Worm (Caenorhabditis elegans) whole organism, L1 larva: ENCODE data around the gene cyn-2.

Source experiments
- C04F5.9 ChIP-seq: sonication (generic microtip); optimal IDR thresholded peaks from 2 replicates; lab custom pipeline; 2016; ENCODE audit warnings: missing genetic modification characterization, missing compliant biosample characterization
- C16A3.4 ChIP-seq: fragments of 150-350 bp; optimal IDR thresholded peaks from 2 replicates; lab custom pipeline; 2014; ENCODE audit warnings: missing biosample characterization, missing genetic modification characterization
- F16B12.6 ChIP-seq: fragments of 150-350 bp; optimal IDR thresholded peaks from 2 replicates; lab custom pipeline; 2014; ENCODE audit warnings: missing biosample characterization, missing genetic modification characterization
- aha-1 ChIP-seq: fragments of 150-350 bp; optimal IDR thresholded peaks from 2 replicates; lab custom pipeline; 2014; ENCODE audit warnings: missing biosample characterization, missing genetic modification characterization
- alr-1 ChIP-seq: fragments of 200-800 bp; sonication (Bioruptor generic); optimal IDR thresholded peaks from 2 replicates; lab custom pipeline; 2018; ENCODE audit warnings: borderline replicate concordance, mild to moderate bottlenecking, missing genetic modification characterization, missing compliant biosample characterization
- ama-1 ChIP-seq: fragments of 150-350 bp; optimal IDR thresholded peaks from 2 replicates; lab custom pipeline; 2014
- blmp-1 ChIP-seq: fragments of 150-350 bp; optimal IDR thresholded peaks from 2 replicates; lab custom pipeline; 2014; ENCODE audit warnings: missing biosample characterization, missing genetic modification characterization
- ceh-8 ChIP-seq: fragments of 200-800 bp; sonication (Bioruptor generic); optimal IDR thresholded peaks from 2 replicates; lab custom pipeline; 2018; ENCODE audit warnings: mild to moderate bottlenecking, missing genetic modification characterization, moderate library complexity, missing compliant biosample characterization
- ceh-82 ChIP-seq, 3 experiments: fragments of 150-350 bp in 1 of 3; sonication (generic microtip) in 2 of 3; optimal IDR thresholded peaks; 2 replicates each; lab custom pipeline; 2014 to 2017; ENCODE audit warnings: missing biosample characterization in 3 of 3, missing genetic modification characterization in 3 of 3
- ces-1 ChIP-seq: fragments of 150-350 bp; optimal IDR thresholded peaks from 2 replicates; lab custom pipeline; 2014; ENCODE audit warnings: missing biosample characterization, missing genetic modification reagents, missing genetic modification characterization
- dpl-1 ChIP-seq, 3 experiments: fragments of 150-350 bp in 2 of 3; sonication (generic microtip) in 1 of 3; optimal IDR thresholded peaks; 2 replicates each; lab custom pipeline; 2014 to 2017; ENCODE audit warnings: missing biosample characterization in 3 of 3, missing genetic modification characterization in 3 of 3, missing genetic modification reagents in 3 of 3
- dsc-1 ChIP-seq: sonication (generic microtip); optimal IDR thresholded peaks from 2 replicates; lab custom pipeline; 2016; ENCODE audit warnings: mild to moderate bottlenecking, missing genetic modification characterization, missing compliant biosample characterization
- efl-1 ChIP-seq, 4 experiments: fragments of 150-350 bp; optimal IDR thresholded peaks in 3 of 4; peaks in 1 of 4; 1 replicate in 1 of 4; 2 replicates in 3 of 4; lab custom pipeline; 2014; ENCODE audit warnings: missing biosample characterization in 2 of 4, missing genetic modification characterization in 2 of 4, missing genetic modification reagents in 2 of 4
- egl-27 ChIP-seq, 2 experiments: fragments of 150-350 bp in 1 of 2; sonication (generic microtip); optimal IDR thresholded peaks; 3 replicates each; lab custom pipeline; 2017 to 2018; ENCODE audit warnings: missing biosample characterization in 2 of 2, missing genetic modification characterization in 2 of 2, missing genetic modification reagents in 2 of 2
- elt-2 ChIP-seq: sonication (generic microtip); optimal IDR thresholded peaks from 2 replicates; lab custom pipeline; 2016; ENCODE audit warnings: missing genetic modification characterization, mild to moderate bottlenecking, inconsistent platforms, missing compliant biosample characterization, missing genetic modification reagents
- elt-3 ChIP-seq, 6 experiments: fragments of 150-350 bp in 1 of 6; sonication (generic microtip); optimal IDR thresholded peaks; 2 replicates each; lab custom pipeline; 2017 to 2018; ENCODE audit warnings: missing biosample characterization in 6 of 6, missing genetic modification characterization in 6 of 6, inconsistent platforms in 1 of 6
- hlh-4 ChIP-seq: sonication (generic microtip); optimal IDR thresholded peaks from 2 replicates; lab custom pipeline; 2016; ENCODE audit warnings: mild to moderate bottlenecking, missing genetic modification characterization, missing compliant biosample characterization
- isw-1 ChIP-seq: fragments of 200-800 bp; sonication (Bioruptor generic); IDR thresholded peaks from 2 replicates; pipeline ENCODE4 v1.3.6; 2022; ENCODE audit warnings: missing genetic modification characterization, missing compliant biosample characterization
- jun-1 ChIP-seq: fragments of 150-350 bp; optimal IDR thresholded peaks from 2 replicates; lab custom pipeline; 2014; ENCODE audit warnings: missing biosample characterization, missing genetic modification reagents, missing genetic modification characterization
- lin-14 ChIP-seq: fragments of 200-800 bp; sonication (Bioruptor generic); optimal IDR thresholded peaks from 2 replicates; lab custom pipeline; 2018; ENCODE audit warnings: mild to moderate bottlenecking, missing genetic modification characterization, moderate library complexity, missing compliant biosample characterization
- lin-15B ChIP-seq: fragments of 150-350 bp; sonication (generic microtip); optimal IDR thresholded peaks from 3 replicates; lab custom pipeline; 2014; ENCODE audit warnings: missing biosample characterization, missing genetic modification characterization
- lin-35 ChIP-seq, 2 experiments: fragments of 150-350 bp; optimal IDR thresholded peaks; 2 replicates each; lab custom pipeline; 2014; ENCODE audit warnings: missing biosample characterization in 2 of 2, missing genetic modification characterization in 2 of 2, missing genetic modification reagents in 2 of 2
- lir-3 ChIP-seq: sonication (generic microtip); optimal IDR thresholded peaks from 2 replicates; lab custom pipeline; 2016; ENCODE audit warnings: mild to moderate bottlenecking, missing genetic modification characterization, moderate library complexity, missing compliant biosample characterization; ENCODE audit not compliant: poor library complexity
- lsy-2 ChIP-seq, 2 experiments: fragments of 150-350 bp; optimal IDR thresholded peaks; 2 replicates each; lab custom pipeline; 2014; ENCODE audit warnings: missing biosample characterization in 2 of 2, missing genetic modification characterization in 2 of 2
- mdl-1 ChIP-seq, 2 experiments: fragments of 150-350 bp; optimal IDR thresholded peaks; 2 replicates each; lab custom pipeline; 2014 to 2017; ENCODE audit warnings: missing biosample characterization in 2 of 2, missing genetic modification characterization in 2 of 2, inconsistent platforms in 1 of 2
- mef-2 ChIP-seq: fragments of 150-350 bp; optimal IDR thresholded peaks from 2 replicates; lab custom pipeline; 2014; ENCODE audit warnings: missing biosample characterization, missing genetic modification characterization
- mep-1 ChIP-seq: fragments of 150-350 bp; optimal IDR thresholded peaks from 2 replicates; lab custom pipeline; 2014; ENCODE audit warnings: missing biosample characterization, missing genetic modification characterization
- nhr-12 ChIP-seq: sonication (generic microtip); optimal IDR thresholded peaks from 2 replicates; lab custom pipeline; 2017; ENCODE audit warnings: missing biosample characterization, missing genetic modification characterization
- nhr-20 ChIP-seq: sonication (generic microtip); optimal IDR thresholded peaks from 2 replicates; lab custom pipeline; 2016; ENCODE audit warnings: mild to moderate bottlenecking, missing genetic modification characterization, missing compliant biosample characterization
- nhr-237 ChIP-seq: fragments of 150-350 bp; optimal IDR thresholded peaks from 2 replicates; lab custom pipeline; 2014; ENCODE audit warnings: missing biosample characterization, missing genetic modification characterization
- nhr-47 ChIP-seq: sonication (generic microtip); optimal IDR thresholded peaks from 2 replicates; lab custom pipeline; 2016; ENCODE audit warnings: mild to moderate bottlenecking, missing genetic modification characterization, moderate library complexity, missing compliant biosample characterization
- nhr-71 ChIP-seq: sonication (generic microtip); optimal IDR thresholded peaks from 2 replicates; lab custom pipeline; 2016; ENCODE audit warnings: mild to moderate bottlenecking, missing genetic modification characterization, moderate library complexity, missing compliant biosample characterization
- nhr-76 ChIP-seq: sonication (generic microtip); optimal IDR thresholded peaks from 2 replicates; lab custom pipeline; 2017; ENCODE audit warnings: missing biosample characterization, missing genetic modification characterization
- nhr-77 ChIP-seq: fragments of 150-350 bp; optimal IDR thresholded peaks from 2 replicates; lab custom pipeline; 2014; ENCODE audit warnings: missing biosample characterization, missing genetic modification characterization
- nhr-84 ChIP-seq: sonication (generic microtip); optimal IDR thresholded peaks from 2 replicates; lab custom pipeline; 2017; ENCODE audit warnings: missing biosample characterization, missing genetic modification characterization
- nhr-85 ChIP-seq: sonication (generic microtip); peaks from one replicate; lab custom pipeline; 2016; ENCODE audit warnings: missing genetic modification characterization, inconsistent platforms, missing compliant biosample characterization
- nhr-90 ChIP-seq: sonication (generic microtip); optimal IDR thresholded peaks from 2 replicates; lab custom pipeline; 2016; ENCODE audit warnings: mild to moderate bottlenecking, missing genetic modification characterization, missing compliant biosample characterization; ENCODE audit not compliant: poor library complexity
- pax-3 ChIP-seq: fragments of 200-800 bp; sonication (Bioruptor generic); optimal IDR thresholded peaks from 2 replicates; lab custom pipeline; 2018; ENCODE audit warnings: mild to moderate bottlenecking, missing genetic modification characterization, moderate library complexity, missing compliant biosample characterization
- pqm-1 ChIP-seq: sonication (generic microtip); optimal IDR thresholded peaks from 3 replicates; lab custom pipeline; 2017; ENCODE audit warnings: missing biosample characterization, missing genetic modification characterization
- rnt-1 ChIP-seq: sonication (generic microtip); optimal IDR thresholded peaks from 2 replicates; lab custom pipeline; 2016; ENCODE audit warnings: mild to moderate bottlenecking, missing genetic modification characterization, moderate library complexity, missing compliant biosample characterization
- skn-1 ChIP-seq: fragments of 150-350 bp; optimal IDR thresholded peaks from 2 replicates; lab custom pipeline; 2014; ENCODE audit warnings: missing biosample characterization, missing genetic modification characterization
- snu-23 ChIP-seq: sonication (generic microtip); optimal IDR thresholded peaks from 2 replicates; lab custom pipeline; 2016; ENCODE audit warnings: missing genetic modification characterization, missing compliant biosample characterization
- swsn-7 ChIP-seq: sonication (generic microtip); optimal IDR thresholded peaks from 2 replicates; lab custom pipeline; 2016; ENCODE audit warnings: missing genetic modification characterization, missing compliant biosample characterization
- tbx-2 ChIP-seq: sonication (generic microtip); optimal IDR thresholded peaks from 2 replicates; lab custom pipeline; 2016; ENCODE audit warnings: missing genetic modification characterization, missing compliant biosample characterization
- unc-86 ChIP-seq: sonication (generic microtip); optimal IDR thresholded peaks from 2 replicates; lab custom pipeline; 2016; ENCODE audit warnings: missing genetic modification characterization, missing compliant biosample characterization
- zip-4 ChIP-seq: fragments of 200-800 bp; sonication (Bioruptor generic); optimal IDR thresholded peaks from 2 replicates; lab custom pipeline; 2018; ENCODE audit warnings: mild to moderate bottlenecking, missing genetic modification characterization, moderate library complexity, missing compliant biosample characterization
- ztf-11 ChIP-seq, 2 experiments: sonication (generic microtip); optimal IDR thresholded peaks; 2 replicates each; lab custom pipeline; 2016 to 2017; ENCODE audit warnings: missing genetic modification characterization in 2 of 2, missing biosample characterization in 1 of 2, missing compliant biosample characterization in 1 of 2
- ztf-4 ChIP-seq: fragments of 150-350 bp; optimal IDR thresholded peaks from 2 replicates; lab custom pipeline; 2014; ENCODE audit warnings: missing biosample characterization, missing genetic modification characterization

Gene cyn-2

DNA sequence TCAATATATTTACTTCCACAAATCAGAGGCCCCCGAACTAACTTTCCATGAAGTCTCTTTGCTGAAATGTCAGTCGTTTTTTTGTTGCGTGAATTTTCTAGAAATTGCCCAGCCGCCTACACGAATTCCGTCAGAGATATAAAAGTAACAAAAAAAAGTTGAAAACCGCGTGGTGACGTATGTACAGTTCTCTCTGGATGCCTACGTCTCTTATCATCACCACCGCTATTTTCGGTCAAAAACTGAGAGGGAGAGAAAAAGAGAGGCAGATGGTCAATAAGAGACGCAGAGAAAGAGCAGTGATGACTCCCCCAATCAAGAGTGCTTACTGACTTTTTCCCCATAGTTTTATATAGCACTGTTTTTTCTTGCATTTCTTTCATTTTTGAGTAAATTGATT lies 1.6 kb downstream of the cyn-2 start:
- TF ChIP-seq nhr-20 (tag; lab: Kevin White, UChicago) (peak; percentile 51), rnt-1 (tag; lab: Kevin White, UChicago) (peak; percentile 3), pax-3 (no peak), nhr-85 (tag; lab: Kevin White, UChicago) (peak; percentile 73), mdl-1 (tag; optimal IDR thresholded peaks at IDR 0.05; lab: Kevin White, UChicago) (peak in 1 of 2 experiments; percentile 68), lir-3 (tag; lab: Kevin White, UChicago) (no peak), snu-23 (GFP tag; lab: Kevin White, UChicago) (peak; percentile 58), jun-1 (peak; percentile 14), C04F5.9 (no peak), tbx-2 (tag; lab: Kevin White, UChicago) (peak; percentile 32), egl-27 (tag; optimal IDR thresholded peaks at IDR 0.05; lab: Kevin White, UChicago) (no peak), nhr-47 (tag; lab: Kevin White, UChicago) (peak; percentile 17), ceh-8 (GFP tag; lab: Kevin White, UChicago) (no peak), zip-4 (GFP tag; lab: Kevin White, UChicago) (no peak), nhr-71 (tag; lab: Kevin White, UChicago) (peak; percentile 59), ceh-82 (tag; optimal IDR thresholded peaks at IDR 0.05; lab: Kevin White, UChicago) (peak in 2 of 3 experiments; percentile 13 to 19), C16A3.4 (tag; lab: Kevin White, UChicago) (peak; percentile 22), F16B12.6 (tag; lab: Kevin White, UChicago) (no peak), skn-1 (tag; lab: Kevin White, UChicago) (peak; percentile 45), aha-1 (tag; lab: Kevin White, UChicago) (no peak), efl-1 (optimal IDR thresholded peaks at IDR 0.05; lab: Kevin White, UChicago) (peak; percentile 31 to 33), efl-1 (GFP tag; optimal IDR thresholded peaks at IDR 0.05 in 1 of 2; lab: Kevin White, UChicago) (peak in 1 of 2 experiments; percentile 80), mep-1 (tag; lab: Kevin White, UChicago) (peak; percentile 24), ces-1 (GFP tag; lab: Kevin White, UChicago) (no peak), lin-35 (GFP tag; optimal IDR thresholded peaks at IDR 0.05; lab: Kevin White, UChicago) (peak in 1 of 2 experiments; percentile 71), nhr-77 (tag; lab: Kevin White, UChicago) (peak; percentile 17), blmp-1 (peak; percentile 70), isw-1 (GFP tag; lab: Robert Waterston, UW) (no peak), lsy-2 (tag; optimal IDR thresholded peaks at IDR 0.05; lab: Kevin White, UChicago) (peak in 1 of 2 experiments; percentile 59), elt-2 (tag; lab: Kevin White, UChicago) (peak; percentile 54), swsn-7 (tag; lab: Kevin White, UChicago) (peak; percentile 26), elt-3 (tag; optimal IDR thresholded peaks at IDR 0.05; lab: Kevin White, UChicago) (peak in 2 of 6 experiments; percentile 34 to 53), nhr-90 (peak; percentile 42)
- TF ChIP-seq, all 84 proteins: peak for 22

- TF ChIP-seq efl-1 (optimal IDR thresholded peaks at IDR 0.05; lab: Kevin White, UChicago) (no peak), efl-1 (GFP tag; optimal IDR thresholded peaks at IDR 0.05 in 1 of 2; lab: Kevin White, UChicago) (peak in 1 of 2 experiments; percentile 35), blmp-1 (peak; percentile 99), hlh-4 (tag; lab: Kevin White, UChicago) (no peak), nhr-12 (tag; lab: Kevin White, UChicago) (no peak), nhr-237 (tag; lab: Kevin White, UChicago) (no peak), unc-86 (tag; lab: Kevin White, UChicago) (no peak), ztf-4 (tag; lab: Kevin White, UChicago) (no peak)
Measured at ce11 chrIII:13695588-13695987, 3.1 kb downstream of the cyn-2 start.

- no peak for TF ChIP-seq nhr-76
- TF ChIP-seq dsc-1 (tag; lab: Kevin White, UChicago) = peak; percentile 9
- TF ChIP-seq nhr-84 (tag; lab: Kevin White, UChicago) = no peak
- TF ChIP-seq rnt-1 (tag; lab: Kevin White, UChicago) = no peak
- TF ChIP-seq mef-2 (tag; lab: Kevin White, UChicago) = no peak
- peak in 1 of 3 experiments; percentile 0 for TF ChIP-seq dpl-1 (GFP tag; optimal IDR thresholded peaks at IDR 0.05; lab: Kevin White, UChicago)
- TF ChIP-seq blmp-1 = no peak
- TF ChIP-seq pqm-1 (tag; lab: Kevin White, UChicago) = no peak
- TF ChIP-seq tbx-2 (tag; lab: Kevin White, UChicago) = peak; percentile 29
- TF ChIP-seq nhr-12 (tag; lab: Kevin White, UChicago) = no peak
- peak; percentile 35 for TF ChIP-seq nhr-47 (tag; lab: Kevin White, UChicago)
- peak; percentile 36 for TF ChIP-seq nhr-71 (tag; lab: Kevin White, UChicago)
- peak; percentile 34 for TF ChIP-seq swsn-7 (tag; lab: Kevin White, UChicago)
- peak in 1 of 2 experiments; percentile 23 for TF ChIP-seq lsy-2 (tag; optimal IDR thresholded peaks at IDR 0.05; lab: Kevin White, UChicago)
- no peak for TF ChIP-seq mdl-1 (tag; optimal IDR thresholded peaks at IDR 0.05; lab: Kevin White, UChicago)
- no peak for TF ChIP-seq lin-15B (tag; lab: Kevin White, UChicago)
- no peak for TF ChIP-seq alr-1
- peak; percentile 82 for TF ChIP-seq lin-14 (GFP tag; lab: Kevin White, UChicago)
- no peak for TF ChIP-seq ama-1 (lab: Kevin White, UChicago)
- peak in 1 of 2 experiments; percentile 16 for TF ChIP-seq ztf-11 (tag; optimal IDR thresholded peaks at IDR 0.05; lab: Kevin White, UChicago)
Measured at ce11 chrIII:13697822-13698221, 5.4 kb downstream of the cyn-2 start.
